Fruit fly (Drosophila melanogaster): ENCODE data around the gene PGS1.

The PGS1 gene

dm6 chr3R:18758548-18759257 is 12.9 kb upstream of the PGS1 start, which contains the start of gene Epg5 (continued):
- TF ChIP-seq NC2α (GFP tag; optimal IDR thresholded peaks at IDR 0.05), result no peak
- no peak for TF ChIP-seq gro (GFP tag; optimal IDR thresholded peaks at IDR 0.05)
- peak; percentile 69 for TF ChIP-seq tup (GFP tag; optimal IDR thresholded peaks at IDR 0.05)
- TF ChIP-seq usp (GFP tag; optimal IDR thresholded peaks at IDR 0.05), result no peak
- TF ChIP-seq CG12744 (GFP tag; optimal IDR thresholded peaks at IDR 0.05), result no peak
- TF ChIP-seq fd64A (GFP tag; optimal IDR thresholded peaks at IDR 0.05), result no peak
- TF ChIP-seq CG8944 (GFP tag; optimal IDR thresholded peaks at IDR 0.05), result peak; percentile 67
- peak; percentile 97 for TF ChIP-seq Med (GFP tag)
- peak; percentile 71 for TF ChIP-seq hkb (optimal IDR thresholded peaks at IDR 0.05)
- TF ChIP-seq hkb (GFP tag; IDR thresholded peaks at IDR 0.05), result no peak
- TF ChIP-seq CG18476 (GFP tag; optimal IDR thresholded peaks at IDR 0.05), result peak; percentile 59
- peak; percentile 77 for TF ChIP-seq CG15514 (GFP tag; optimal IDR thresholded peaks at IDR 0.05)
- TF ChIP-seq gem (tag; optimal IDR thresholded peaks at IDR 0.05), result no peak
- TF ChIP-seq HmgD (GFP tag; optimal IDR thresholded peaks at IDR 0.05), result peak; percentile 48
- peak in 1 of 2 experiments; percentile 74 for TF ChIP-seq Pdp1 (GFP tag; optimal IDR thresholded peaks at IDR 0.05)
- peak; percentile 80 for TF ChIP-seq slou (GFP tag; optimal IDR thresholded peaks at IDR 0.05)
- TF ChIP-seq Camta (GFP tag; optimal IDR thresholded peaks at IDR 0.05), result peak; percentile 57
- TF ChIP-seq nmo (GFP tag; optimal IDR thresholded peaks at IDR 0.05), result peak; percentile 88
- peak; percentile 43 for TF ChIP-seq CG9876 (GFP tag; optimal IDR thresholded peaks at IDR 0.05)
- peak; percentile 100 for TF ChIP-seq Dll (GFP tag; IDR thresholded peaks at IDR 0.05; ENCODE audit: partially characterized antibody)
- TF ChIP-seq CG15696 (tag; optimal IDR thresholded peaks at IDR 0.05), result peak; percentile 71
- TF ChIP-seq GATAe (GFP tag; conservative IDR thresholded peaks at IDR 0.05), result no peak; the same call in 1 of the 2 replicates
- no peak for TF ChIP-seq pfk (GFP tag; optimal IDR thresholded peaks at IDR 0.05)
- TF ChIP-seq Sin3A (optimal IDR thresholded peaks at IDR 0.05), result peak; percentile 93
- TF ChIP-seq CG30431 (GFP tag; optimal IDR thresholded peaks at IDR 0.05), result peak; percentile 30
- TF ChIP-seq lov (optimal IDR thresholded peaks at IDR 0.05), result no peak
- TF ChIP-seq lov (GFP tag; IDR thresholded peaks at IDR 0.05), result no peak
- TF ChIP-seq zen2 (GFP tag; IDR thresholded peaks at IDR 0.05; ENCODE audit: partially characterized antibody), result peak; percentile 95
- TF ChIP-seq CG7963 (GFP tag; IDR thresholded peaks at IDR 0.05; ENCODE audit: partially characterized antibody), result peak; percentile 88
- peak; percentile 73 for TF ChIP-seq CG32772 (GFP tag; IDR thresholded peaks at IDR 0.05)
- TF ChIP-seq jigr1 (GFP tag; IDR thresholded peaks at IDR 0.05), result no peak
- no peak for TF ChIP-seq sqz (GFP tag; optimal IDR thresholded peaks at IDR 0.05)
- TF ChIP-seq unpg (GFP tag; optimal IDR thresholded peaks at IDR 0.05), result no peak
- TF ChIP-seq CG4854 (GFP tag; optimal IDR thresholded peaks at IDR 0.05), result no peak
- peak; percentile 39 for TF ChIP-seq NK7.1 (GFP tag; optimal IDR thresholded peaks at IDR 0.05)
- peak; percentile 86 for TF ChIP-seq ems (GFP tag; optimal IDR thresholded peaks at IDR 0.05)
- TF ChIP-seq CG8359 (GFP tag; optimal IDR thresholded peaks at IDR 0.05; ENCODE audit: borderline replicate concordance), result no peak
- TF ChIP-seq Lhr (GFP tag; optimal IDR thresholded peaks at IDR 0.05), result peak; percentile 29
- peak; percentile 34 to 65 for TF ChIP-seq chif (GFP tag; optimal IDR thresholded peaks at IDR 0.05)
- peak; percentile 80 for TF ChIP-seq phol (tag; optimal IDR thresholded peaks at IDR 0.05)
- peak; percentile 80 for TF ChIP-seq Hsf (GFP tag; optimal IDR thresholded peaks at IDR 0.05)
- TF ChIP-seq az2 (GFP tag; optimal IDR thresholded peaks at IDR 0.05), result peak; percentile 73
- no peak for TF ChIP-seq sd (tag; optimal IDR thresholded peaks at IDR 0.05)
- peak; percentile 89 for TF ChIP-seq HmgZ (tag; optimal IDR thresholded peaks at IDR 0.05)
- TF ChIP-seq CG1792 (GFP tag; optimal IDR thresholded peaks at IDR 0.05), result peak; percentile 35
- no peak for TF ChIP-seq CG1024 (GFP tag; IDR thresholded peaks at IDR 0.05)
- TF ChIP-seq CG3281 (GFP tag; optimal IDR thresholded peaks at IDR 0.05), result no peak
- peak; percentile 49 for TF ChIP-seq kay (GFP tag; optimal IDR thresholded peaks at IDR 0.05)
- TF ChIP-seq Myb (GFP tag; optimal IDR thresholded peaks at IDR 0.05), result peak; percentile 73
- no peak for TF ChIP-seq gcm (GFP tag; optimal IDR thresholded peaks at IDR 0.05)
